Worm (Caenorhabditis elegans) whole organism, L4 larva: ENCODE data around the gene chpf-1.

Experiments used
- F44E2.7 ChIP-seq: fragments of 200-800 bp; sonication (Bioruptor generic); IDR thresholded peaks from 2 replicates; pipeline ENCODE4 v2.1.2; 2022; ENCODE audit warnings: missing genetic modification characterization, missing compliant biosample characterization
- T20F7.1 ChIP-seq: fragments of 200-800 bp; sonication (Bioruptor generic); optimal IDR thresholded peaks from 2 replicates; lab custom pipeline; 2018; ENCODE audit warnings: mild to moderate bottlenecking, missing genetic modification characterization, missing compliant biosample characterization
- Y105C5A.15 ChIP-seq: fragments of 200-800 bp; sonication (Bioruptor generic); IDR thresholded peaks from 2 replicates; pipeline ENCODE4 v1.3.6; 2022; ENCODE audit warnings: missing genetic modification characterization, missing compliant biosample characterization
- Y48G9A.11 ChIP-seq: fragments of 200-800 bp; sonication (Bioruptor generic); IDR thresholded peaks from 2 replicates; pipeline ENCODE4 v1.3.6; 2022; ENCODE audit warnings: missing genetic modification reagents, missing genetic modification characterization, missing compliant biosample characterization
- Y5F2A.4 ChIP-seq: fragments of 200-800 bp; sonication (Bioruptor generic); optimal IDR thresholded peaks from 2 replicates; lab custom pipeline; 2018; ENCODE audit warnings: mild to moderate bottlenecking, missing genetic modification characterization, missing compliant biosample characterization
- ZK546.5 ChIP-seq, 2 experiments: sonication (generic microtip); optimal IDR thresholded peaks; 2 replicates each; lab custom pipeline; 2017; ENCODE audit warnings: missing biosample characterization in 2 of 2, missing genetic modification characterization in 2 of 2
- aha-1 ChIP-seq: fragments of 150-350 bp; peaks from one replicate; lab custom pipeline; 2014; ENCODE audit warnings: missing biosample characterization, missing genetic modification characterization
- ama-1 ChIP-seq: fragments of 150-350 bp; optimal IDR thresholded peaks from 2 replicates; lab custom pipeline; 2014; ENCODE audit warnings: inconsistent platforms, mixed read lengths
- attf-4 ChIP-seq: sonication (generic microtip); optimal IDR thresholded peaks from 3 replicates; lab custom pipeline; 2017; ENCODE audit warnings: missing biosample characterization, missing genetic modification characterization
- daf-19 ChIP-seq: fragments of 200-800 bp; sonication (Bioruptor generic); conservative IDR thresholded peaks from 2 replicates; pipeline ENCODE4 v1.3.6; 2022; ENCODE audit warnings: missing genetic modification characterization, missing compliant biosample characterization
- dmd-6 ChIP-seq: fragments of 200-800 bp; sonication (Bioruptor generic); IDR thresholded peaks from 2 replicates; pipeline ENCODE4 v1.3.6; 2022; ENCODE audit warnings: missing genetic modification reagents, missing genetic modification characterization, missing compliant biosample characterization
- dmd-9 ChIP-seq: fragments of 200-800 bp; sonication (Bioruptor generic); IDR thresholded peaks from 2 replicates; pipeline ENCODE4 v1.3.6; 2022; ENCODE audit warnings: missing genetic modification reagents, missing genetic modification characterization, missing compliant biosample characterization
- dpl-1 ChIP-seq: fragments of 150-350 bp; optimal IDR thresholded peaks from 2 replicates; lab custom pipeline; 2014; ENCODE audit warnings: missing biosample characterization, missing genetic modification reagents, missing genetic modification characterization
- egl-43 ChIP-seq: fragments of 200-800 bp; sonication (Bioruptor generic); IDR thresholded peaks from 2 replicates; pipeline ENCODE4 v1.3.6; 2022; ENCODE audit warnings: missing genetic modification reagents, missing genetic modification characterization, missing compliant biosample characterization
- fos-1 ChIP-seq: fragments of 150-350 bp; optimal IDR thresholded peaks from 2 replicates; lab custom pipeline; 2014; ENCODE audit warnings: missing biosample characterization, missing genetic modification characterization
- gei-8 ChIP-seq: fragments of 200-800 bp; sonication (Bioruptor generic); optimal IDR thresholded peaks from 2 replicates; lab custom pipeline; 2018; ENCODE audit warnings: mild to moderate bottlenecking, missing genetic modification characterization, missing compliant biosample characterization
- hif-1 ChIP-seq, 2 experiments: sonication (generic microtip); optimal IDR thresholded peaks; 2 replicates each; lab custom pipeline; 2016 to 2017; ENCODE audit warnings: missing compliant biosample characterization in 2 of 2, missing genetic modification characterization in 2 of 2, missing genetic modification reagents in 2 of 2, missing genotype in 2 of 2, mild to moderate bottlenecking in 1 of 2
- hlh-11 ChIP-seq: fragments of 200-800 bp; sonication (Bioruptor generic); optimal IDR thresholded peaks from 2 replicates; lab custom pipeline; 2018; ENCODE audit warnings: mild to moderate bottlenecking, missing genetic modification characterization, missing compliant biosample characterization
- hlh-30 ChIP-seq: sonication (generic microtip); optimal IDR thresholded peaks from 2 replicates; lab custom pipeline; 2017; ENCODE audit warnings: antibody characterized with exemption, mild to moderate bottlenecking, missing genetic modification characterization, missing compliant biosample characterization; ENCODE audit not compliant: insufficient read depth
- lim-7 ChIP-seq: fragments of 200-800 bp; sonication (Bioruptor generic); IDR thresholded peaks from 2 replicates; pipeline ENCODE4 v1.3.6; 2022; ENCODE audit warnings: missing genetic modification characterization, missing compliant biosample characterization
- lin-1 ChIP-seq: fragments of 200-800 bp; sonication (Bioruptor generic); IDR thresholded peaks from 2 replicates; pipeline ENCODE4 v1.3.6; 2022; ENCODE audit warnings: missing genetic modification reagents, missing genetic modification characterization, missing compliant biosample characterization
- lin-13 ChIP-seq: fragments of 150-350 bp; optimal IDR thresholded peaks from 2 replicates; lab custom pipeline; 2014; ENCODE audit warnings: missing biosample characterization, missing genetic modification reagents, missing genetic modification characterization
- lin-15B ChIP-seq: fragments of 150-350 bp; sonication (generic microtip); optimal IDR thresholded peaks from 3 replicates; lab custom pipeline; 2014; ENCODE audit warnings: missing biosample characterization, missing genetic modification characterization
- lin-29 ChIP-seq: fragments of 200-800 bp; sonication (Bioruptor generic); IDR thresholded peaks from 2 replicates; pipeline ENCODE4 v1.3.6; 2022; ENCODE audit warnings: missing genetic modification reagents, missing genetic modification characterization, missing compliant biosample characterization
- lin-38 ChIP-seq: fragments of 200-800 bp; sonication (Bioruptor generic); IDR thresholded peaks from 2 replicates; pipeline ENCODE4 v1.3.6; 2022; ENCODE audit warnings: missing genetic modification reagents, missing genetic modification characterization, missing compliant biosample characterization
- lsy-2 ChIP-seq, 2 experiments: fragments of 150-350 bp in 1 of 2; sonication (generic microtip) in 1 of 2; optimal IDR thresholded peaks; 2 replicates each; lab custom pipeline; 2014 to 2017; ENCODE audit warnings: missing biosample characterization in 2 of 2, missing genetic modification characterization in 2 of 2
- madf-9 ChIP-seq: fragments of 200-800 bp; sonication (Bioruptor generic); conservative IDR thresholded peaks from 2 replicates; pipeline ENCODE4 v1.3.6; 2022; ENCODE audit warnings: missing genetic modification reagents, missing genetic modification characterization, missing compliant biosample characterization
- mdl-1 ChIP-seq, 2 experiments: fragments of 150-350 bp in 1 of 2; sonication (generic microtip) in 1 of 2; optimal IDR thresholded peaks; 2 replicates each; lab custom pipeline; 2014 to 2017; ENCODE audit warnings: missing biosample characterization in 2 of 2, missing genetic modification characterization in 2 of 2
- mdt-29 ChIP-seq: fragments of 200-800 bp; sonication (Bioruptor generic); IDR thresholded peaks from 2 replicates; pipeline ENCODE4 v1.3.6; 2022; ENCODE audit warnings: missing genetic modification reagents, missing genetic modification characterization, missing compliant biosample characterization
- mes-2 ChIP-seq: sonication (generic microtip); optimal IDR thresholded peaks from 2 replicates; lab custom pipeline; 2016; ENCODE audit warnings: missing genotype, mild to moderate bottlenecking, missing genetic modification characterization, missing compliant biosample characterization; ENCODE audit not compliant: poor library complexity, severe bottlenecking
- nhr-102 ChIP-seq: sonication (generic microtip); optimal IDR thresholded peaks from 2 replicates; lab custom pipeline; 2016; ENCODE audit warnings: mild to moderate bottlenecking, missing genetic modification characterization, moderate library complexity, missing compliant biosample characterization
- nhr-111 ChIP-seq: fragments of 200-800 bp; sonication (Bioruptor generic); optimal IDR thresholded peaks from 2 replicates; lab custom pipeline; 2018; ENCODE audit warnings: mild to moderate bottlenecking, missing genetic modification characterization, missing compliant biosample characterization
- nhr-237 ChIP-seq: sonication (generic microtip); optimal IDR thresholded peaks from 2 replicates; lab custom pipeline; 2017; ENCODE audit warnings: missing biosample characterization, missing genetic modification characterization
- nhr-41 ChIP-seq: fragments of 200-800 bp; sonication (Bioruptor generic); IDR thresholded peaks from 2 replicates; pipeline ENCODE4 v1.3.6; 2022; ENCODE audit warnings: missing genetic modification reagents, missing genetic modification characterization, missing compliant biosample characterization
- sdz-12 ChIP-seq: fragments of 200-800 bp; sonication (Bioruptor generic); optimal IDR thresholded peaks from 2 replicates; lab custom pipeline; 2018; ENCODE audit warnings: mild to moderate bottlenecking, missing genetic modification characterization, missing compliant biosample characterization
- snpc-1.2 ChIP-seq: fragments of 200-800 bp; sonication (Bioruptor generic); IDR thresholded peaks from 2 replicates; pipeline ENCODE4 v1.3.6; 2022; ENCODE audit warnings: missing genetic modification reagents, missing genetic modification characterization, missing compliant biosample characterization
- tra-1 ChIP-seq: fragments of 200-800 bp; sonication (Bioruptor generic); IDR thresholded peaks from 2 replicates; pipeline ENCODE4 v1.3.6; 2022; ENCODE audit warnings: missing genetic modification reagents, missing genetic modification characterization, missing compliant biosample characterization
- unc-39 ChIP-seq: sonication (generic microtip); optimal IDR thresholded peaks from 2 replicates; lab custom pipeline; 2017; ENCODE audit warnings: missing biosample characterization, missing genetic modification characterization
- unc-62 ChIP-seq, 3 experiments: fragments of 150-350 bp in 1 of 3; sonication (generic microtip); optimal IDR thresholded peaks in 2 of 3; peaks in 1 of 3; 1 replicate in 1 of 3; 2 replicates in 2 of 3; lab custom pipeline; 2014 to 2017; ENCODE audit warnings: missing biosample characterization in 3 of 3, missing genetic modification characterization in 3 of 3, missing genetic modification reagents in 3 of 3, missing genotype in 1 of 3
- vab-7 ChIP-seq: fragments of 200-800 bp; sonication (Bioruptor generic); IDR thresholded peaks from 2 replicates; pipeline ENCODE4 v1.3.6; 2022; ENCODE audit warnings: missing genetic modification reagents, missing genetic modification characterization, missing compliant biosample characterization

Gene chpf-1

ce11 chrV:10243105-10243504 is 39.8 kb upstream of the chpf-1 start, which contains the start of gene C12D8.9:
TSS of gene C12D8.9 (minus strand) at chrV:10243205.
- TF ChIP-seq unc-62 (GFP tag; optimal IDR thresholded peaks at IDR 0.05 in 1 of 2; lab: Kevin White, UChicago) (peak in 1 of 2 experiments; percentile 24), unc-62 (tag; optimal IDR thresholded peaks at IDR 0.05; lab: Kevin White, UChicago) (no peak), ZK546.5 (tag; optimal IDR thresholded peaks at IDR 0.05; lab: Kevin White, UChicago) (no peak)
- TF ChIP-seq, all 104 proteins: peak for 1

- TF ChIP-seq lin-29 (GFP tag; lab: Robert Waterston, UW), result no peak
- no peak for TF ChIP-seq lin-15B (tag; lab: Kevin White, UChicago)
- no peak for TF ChIP-seq hlh-11
- TF ChIP-seq aha-1, result peak; percentile 2
- no peak for TF ChIP-seq lin-13
- no peak for TF ChIP-seq lin-38 (GFP tag; lab: Robert Waterston, UW)
- no peak for TF ChIP-seq hif-1 (tag; optimal IDR thresholded peaks at IDR 0.05; lab: Kevin White, UChicago)
- TF ChIP-seq, all 104 proteins: peak for 1
Observed at ce11 chrV:10241121-10241803, 38.0 kb upstream of the chpf-1 start, which contains the start of the genes C12D8.21 and col-148. TSS of gene C12D8.21 (minus strand) at chrV:10241188. TSS of gene col-148 (plus strand) at chrV:10241753.

ce11 chrV:10239861-10240260 is 36.6 kb upstream of the chpf-1 start, which contains the start of gene fipr-8:
TSS of gene fipr-8 (minus strand) at chrV:10239961.
- no peak for TF ChIP-seq tra-1
- no peak for TF ChIP-seq dmd-6 (GFP tag; lab: Robert Waterston, UW)
- no peak for TF ChIP-seq unc-39

- TF ChIP-seq aha-1 (peak; percentile 82), dpl-1 (GFP tag; lab: Kevin White, UChicago) (peak; percentile 14), madf-9 (GFP tag; lab: Robert Waterston, UW) (no peak), unc-62 (GFP tag; optimal IDR thresholded peaks at IDR 0.05 in 1 of 2; lab: Kevin White, UChicago) (peak in 1 of 2 experiments; percentile 28), unc-62 (tag; optimal IDR thresholded peaks at IDR 0.05; lab: Kevin White, UChicago) (no peak), lsy-2 (tag; optimal IDR thresholded peaks at IDR 0.05; lab: Kevin White, UChicago) (peak in 1 of 2 experiments; percentile 19), lin-38 (GFP tag; lab: Robert Waterston, UW) (peak; percentile 70), gei-8 (no peak), snpc-1.2 (GFP tag; lab: Robert Waterston, UW) (no peak), sdz-12 (no peak), F44E2.7 (GFP tag; lab: Robert Waterston, UW) (no peak), Y48G9A.11 (GFP tag; lab: Robert Waterston, UW) (peak; percentile 40; the same call in 1 of the 2 replicates), nhr-41 (GFP tag; lab: Robert Waterston, UW) (no peak), mdt-29 (GFP tag; lab: Robert Waterston, UW) (no peak), mes-2 (tag; lab: Kevin White, UChicago) (peak; percentile 56), lin-13 (no peak), vab-7 (peak; percentile 39; the same call in 1 of the 2 replicates), dmd-6 (GFP tag; lab: Robert Waterston, UW) (no peak), ama-1 (lab: Kevin White, UChicago) (peak; percentile 75), fos-1 (no peak)
Observed at ce11 chrV:10238665-10239064, 35.4 kb upstream of the chpf-1 start, which contains the start of gene fubl-1. TSS of gene fubl-1 (minus strand) at chrV:10238866.

ce11 chrV:10237959-10238444 is 34.7 kb upstream of the chpf-1 start:
- TF ChIP-seq egl-43, result no peak
- TF ChIP-seq lin-1 (GFP tag; lab: Robert Waterston, UW), result no peak; the same call in 1 of the 2 replicates
- TF ChIP-seq mdl-1 (tag; optimal IDR thresholded peaks at IDR 0.05; lab: Kevin White, UChicago), result no peak
- peak; percentile 18 for TF ChIP-seq Y5F2A.4 (GFP tag; lab: Kevin White, UChicago)
- no peak for TF ChIP-seq madf-9 (GFP tag; lab: Robert Waterston, UW)
- TF ChIP-seq attf-4 (tag; lab: Kevin White, UChicago), result no peak
- peak; percentile 32; the same call in 1 of the 2 replicates for TF ChIP-seq daf-19 (GFP tag; lab: Robert Waterston, UW)
- TF ChIP-seq T20F7.1, result no peak
- peak; percentile 33; the same call in 1 of the 2 replicates for TF ChIP-seq mdt-29 (GFP tag; lab: Robert Waterston, UW)
- TF ChIP-seq mes-2 (tag; lab: Kevin White, UChicago), result peak; percentile 3
- TF ChIP-seq hif-1 (tag; optimal IDR thresholded peaks at IDR 0.05; lab: Kevin White, UChicago), result no peak
- TF ChIP-seq nhr-237 (tag; lab: Kevin White, UChicago), result no peak
- TF ChIP-seq nhr-102, result no peak
- no peak for TF ChIP-seq lim-7 (GFP tag; lab: Robert Waterston, UW)
- no peak for TF ChIP-seq nhr-111
- no peak for TF ChIP-seq dmd-9 (GFP tag; lab: Robert Waterston, UW)
- TF ChIP-seq unc-39, result no peak
- TF ChIP-seq Y105C5A.15 (GFP tag; lab: Robert Waterston, UW), result no peak
- no peak for TF ChIP-seq hlh-30 (tag; lab: Kevin White, UChicago)
